Fruit fly (Drosophila melanogaster) whole organism, embryonic: ENCODE results near the gene Wdr59.

ENCODE experiments used
- Abd-B ChIP-seq: fragments of 200-800 bp; sonication (Bioruptor generic); optimal IDR thresholded peaks from 2 replicates; lab custom pipeline; 2018; ENCODE audit warnings: missing biosample characterization, mild to moderate bottlenecking, missing genetic modification characterization, moderate library complexity
- Ada2b ChIP-seq: fragments of 200-800 bp; sonication (Bioruptor generic); IDR thresholded peaks from 2 replicates; pipeline ENCODE4 v1.3.6; 2022; ENCODE audit warnings: missing biosample characterization, missing genetic modification characterization
- CG1024 ChIP-seq: fragments of 200-800 bp; sonication (Bioruptor generic); IDR thresholded peaks from 2 replicates; pipeline ENCODE4 v1.3.6; 2022; ENCODE audit warnings: missing biosample characterization, missing genetic modification characterization
- CG10431 ChIP-seq: fragments of 200-800 bp; sonication (Bioruptor generic); optimal IDR thresholded peaks from 3 replicates; lab custom pipeline; 2018; ENCODE audit warnings: missing biosample characterization, mild to moderate bottlenecking, missing genetic modification characterization
- CG10654 ChIP-seq: fragments of 200-800 bp; sonication (Bioruptor generic); optimal IDR thresholded peaks from 2 replicates; lab custom pipeline; 2016; ENCODE audit warnings: missing biosample characterization, missing genetic modification characterization
- CG11560 ChIP-seq: fragments of 200-800 bp; sonication (Bioruptor generic); IDR thresholded peaks from 3 replicates; pipeline ENCODE4 v1.3.6; 2022; ENCODE audit warnings: missing biosample characterization, missing genetic modification characterization
- CG11695 ChIP-seq: fragments of 200-800 bp; sonication (Bioruptor generic); IDR thresholded peaks from 3 replicates; pipeline ENCODE4 v1.3.6; 2022; ENCODE audit warnings: missing biosample characterization, missing genetic modification characterization
- CG12299 ChIP-seq: fragments of 200-800 bp; sonication (Bioruptor generic); optimal IDR thresholded peaks from 2 replicates; lab custom pipeline; 2018; ENCODE audit warnings: missing biosample characterization, mild to moderate bottlenecking, missing genetic modification characterization
- CG13424 ChIP-seq: fragments of 200-800 bp; sonication (Bioruptor generic); optimal IDR thresholded peaks from 2 replicates; lab custom pipeline; 2019; ENCODE audit warnings: missing biosample characterization, mild to moderate bottlenecking, missing genetic modification characterization, moderate library complexity
- CG14965 ChIP-seq: fragments of 200-800 bp; sonication (Bioruptor generic); optimal IDR thresholded peaks from 2 replicates; lab custom pipeline; 2016; ENCODE audit warnings: missing biosample characterization, missing genetic modification characterization, borderline replicate concordance
- CG16779 ChIP-seq: fragments of 200-800 bp; sonication (Bioruptor generic); IDR thresholded peaks from 2 replicates; pipeline ENCODE4 v1.3.6; 2022; ENCODE audit warnings: missing biosample characterization, missing genetic modification characterization
- CG18262 ChIP-seq: fragments of 200-800 bp; optimal IDR thresholded peaks from 3 replicates; lab custom pipeline; 2019; ENCODE audit warnings: missing biosample characterization, mild to moderate bottlenecking, missing genetic modification characterization, moderate library complexity
- CG30431 ChIP-seq: fragments of 200-800 bp; sonication (Bioruptor generic); optimal IDR thresholded peaks from 2 replicates; lab custom pipeline; 2017; ENCODE audit warnings: missing biosample characterization, missing genetic modification characterization
- CG5953 ChIP-seq: fragments of 200-800 bp; sonication (Bioruptor generic); IDR thresholded peaks from 2 replicates; pipeline ENCODE4 v1.3.6; 2022; ENCODE audit warnings: missing biosample characterization, missing genetic modification characterization
- CG7271 ChIP-seq: fragments of 200-800 bp; sonication (Bioruptor generic); optimal IDR thresholded peaks from 2 replicates; lab custom pipeline; 2018; ENCODE audit warnings: missing biosample characterization, mild to moderate bottlenecking, missing genetic modification characterization, moderate library complexity
- CG7928 ChIP-seq: fragments of 200-800 bp; sonication (Bioruptor generic); optimal IDR thresholded peaks from 2 replicates; lab custom pipeline; 2017; ENCODE audit warnings: missing biosample characterization, mild to moderate bottlenecking, missing genetic modification characterization
- CG9609 ChIP-seq: fragments of 200-800 bp; sonication (Bioruptor generic); optimal IDR thresholded peaks from 3 replicates; lab custom pipeline; 2016; ENCODE audit warnings: missing biosample characterization, missing genetic modification characterization
- D19A ChIP-seq: fragments of 200-800 bp; optimal IDR thresholded peaks from 3 replicates; lab custom pipeline; 2019; ENCODE audit warnings: missing biosample characterization, mild to moderate bottlenecking, missing genetic modification characterization, moderate library complexity
- Dad ChIP-seq: fragments of 200-800 bp; sonication (Bioruptor generic); optimal IDR thresholded peaks from 3 replicates; lab custom pipeline; 2016; ENCODE audit warnings: missing biosample characterization, missing genetic modification characterization
- Deaf1 ChIP-seq: fragments of 200-800 bp; optimal IDR thresholded peaks from 3 replicates; lab custom pipeline; 2019; ENCODE audit warnings: missing biosample characterization, mild to moderate bottlenecking, missing genetic modification characterization, moderate library complexity
- Dek ChIP-seq: fragments of 200-800 bp; sonication (Bioruptor generic); optimal IDR thresholded peaks from 3 replicates; lab custom pipeline; 2019; ENCODE audit warnings: missing biosample characterization, mild to moderate bottlenecking, missing genetic modification characterization, moderate library complexity
- Dp ChIP-seq: fragments of 200-800 bp; sonication (Bioruptor generic); optimal IDR thresholded peaks from 2 replicates; lab custom pipeline; 2018; ENCODE audit warnings: missing biosample characterization, mild to moderate bottlenecking, missing genetic modification characterization, moderate library complexity
- Gsc ChIP-seq: fragments of 200-800 bp; sonication (Bioruptor generic); IDR thresholded peaks from 2 replicates; pipeline ENCODE4 v1.3.6; 2022; ENCODE audit warnings: missing biosample characterization, missing genetic modification characterization
- Gug ChIP-seq: fragments of 200-800 bp; sonication (Bioruptor generic); IDR thresholded peaks from 4 replicates; pipeline ENCODE4 v1.3.6; 2022; ENCODE audit warnings: missing biosample characterization, missing genetic modification characterization
- Kr ChIP-seq: fragments of 200-800 bp; sonication (Bioruptor generic); optimal IDR thresholded peaks from 2 replicates; lab custom pipeline; 2017; ENCODE audit warnings: missing biosample characterization, mild to moderate bottlenecking, missing genetic modification characterization
- Myb ChIP-seq: fragments of 200-800 bp; sonication (Bioruptor generic); optimal IDR thresholded peaks from 2 replicates; lab custom pipeline; 2016; ENCODE audit warnings: missing biosample characterization, missing genetic modification characterization
- Nf-YC ChIP-seq: fragments of 200-800 bp; optimal IDR thresholded peaks from 3 replicates; lab custom pipeline; 2019; ENCODE audit warnings: missing biosample characterization, mild to moderate bottlenecking, missing genetic modification characterization, moderate library complexity
- Opbp ChIP-seq: fragments of 200-800 bp; sonication (Bioruptor generic); IDR thresholded peaks from 3 replicates; pipeline ENCODE4 v1.3.6; 2022; ENCODE audit warnings: missing biosample characterization, missing genetic modification characterization; ENCODE audit not compliant: partially characterized antibody
- Ptx1 ChIP-seq: fragments of 200-800 bp; sonication (Bioruptor generic); IDR thresholded peaks from 2 replicates; pipeline ENCODE4 v1.3.6; 2022; ENCODE audit warnings: missing biosample characterization, missing genetic modification characterization
- Ssrp ChIP-seq: fragments of 200-800 bp; sonication (Bioruptor generic); optimal IDR thresholded peaks from 2 replicates; lab custom pipeline; 2018; ENCODE audit warnings: missing biosample characterization, mild to moderate bottlenecking, missing genetic modification characterization, moderate library complexity
- Trl ChIP-seq, 3 experiments: fragments of >200 bp in 2 of 3; fragments of 200-800 bp in 1 of 3; sonication (Bioruptor generic) in 1 of 3; optimal IDR thresholded peaks; 2 replicates in 1 of 3; 3 replicates in 2 of 3; lab custom pipeline; 2016 to 2017; ENCODE audit warnings: missing biosample characterization in 1 of 3, missing genetic modification characterization in 1 of 3
- al ChIP-seq: fragments of 200-800 bp; sonication (Bioruptor generic); IDR thresholded peaks from 2 replicates; pipeline ENCODE4 v1.3.6; 2022; ENCODE audit warnings: missing biosample characterization, missing genetic modification characterization
- az2 ChIP-seq: fragments of 200-800 bp; sonication (Bioruptor generic); optimal IDR thresholded peaks from 3 replicates; lab custom pipeline; 2016; ENCODE audit warnings: missing biosample characterization, missing genetic modification characterization
- bcd ChIP-seq: fragments of 200-800 bp; sonication (Bioruptor generic); optimal IDR thresholded peaks from 2 replicates; lab custom pipeline; 2017; ENCODE audit warnings: missing biosample characterization, mild to moderate bottlenecking, missing genetic modification characterization
- cad ChIP-seq: fragments of >200 bp; optimal IDR thresholded peaks from 2 replicates; lab custom pipeline; 2017; ENCODE audit warnings: missing biosample characterization, missing genetic modification characterization
- cas ChIP-seq: fragments of 200-800 bp; sonication (Bioruptor generic); IDR thresholded peaks from 2 replicates; pipeline ENCODE4 v1.3.6; 2022; ENCODE audit warnings: missing biosample characterization, missing genetic modification characterization
- chif ChIP-seq, 2 experiments: fragments of 200-800 bp; sonication (Bioruptor generic); optimal IDR thresholded peaks; 3 replicates each; lab custom pipeline; 2016; ENCODE audit warnings: missing biosample characterization in 2 of 2, missing genetic modification characterization in 2 of 2
- chn ChIP-seq: fragments of 200-800 bp; sonication (Bioruptor generic); optimal IDR thresholded peaks from 2 replicates; lab custom pipeline; 2016; ENCODE audit warnings: missing biosample characterization, missing genetic modification characterization
- dm ChIP-seq: fragments of 200-800 bp; sonication (Bioruptor generic); optimal IDR thresholded peaks from 3 replicates; lab custom pipeline; 2016; ENCODE audit warnings: missing biosample characterization, missing genetic modification characterization
- emc ChIP-seq: fragments of 200-800 bp; sonication (Bioruptor generic); optimal IDR thresholded peaks from 2 replicates; lab custom pipeline; 2016; ENCODE audit warnings: missing biosample characterization, missing genetic modification characterization
- en ChIP-seq: fragments of 200-800 bp; sonication (Bioruptor generic); optimal IDR thresholded peaks from 2 replicates; lab custom pipeline; 2016; ENCODE audit warnings: missing biosample characterization, missing genetic modification characterization
- ewg ChIP-seq: fragments of 200-800 bp; sonication (Bioruptor generic); optimal IDR thresholded peaks from 3 replicates; lab custom pipeline; 2017; ENCODE audit warnings: mild to moderate bottlenecking, missing biosample characterization, missing genetic modification reagents, missing genetic modification characterization
- gcm ChIP-seq: fragments of 200-800 bp; sonication (Bioruptor generic); optimal IDR thresholded peaks from 2 replicates; lab custom pipeline; 2019; ENCODE audit warnings: missing biosample characterization, mild to moderate bottlenecking, missing genetic modification characterization, moderate library complexity
- gfzf ChIP-seq: fragments of 200-800 bp; sonication (Bioruptor generic); optimal IDR thresholded peaks from 2 replicates; lab custom pipeline; 2016; ENCODE audit warnings: missing biosample characterization, mild to moderate bottlenecking, missing genetic modification characterization, moderate library complexity
- gt ChIP-seq: fragments of 200-800 bp; sonication (Bioruptor generic); IDR thresholded peaks from 2 replicates; pipeline ENCODE4 v1.3.6; 2022; ENCODE audit warnings: missing biosample characterization, missing genetic modification characterization
- lbe ChIP-seq: fragments of 200-800 bp; sonication (Bioruptor generic); optimal IDR thresholded peaks from 2 replicates; lab custom pipeline; 2016; ENCODE audit warnings: missing biosample characterization, mild to moderate bottlenecking, missing genetic modification characterization
- maf-S ChIP-seq: fragments of 200-800 bp; sonication (Bioruptor generic); optimal IDR thresholded peaks from 2 replicates; lab custom pipeline; 2016; ENCODE audit warnings: missing biosample characterization, missing genetic modification characterization
- row ChIP-seq: fragments of 200-800 bp; sonication (Bioruptor generic); IDR thresholded peaks from 3 replicates; pipeline ENCODE4 v1.3.6; 2022; ENCODE audit warnings: missing biosample characterization, missing genetic modification characterization
- trem ChIP-seq: fragments of 200-800 bp; optimal IDR thresholded peaks from 3 replicates; lab custom pipeline; 2019; ENCODE audit warnings: missing biosample characterization, mild to moderate bottlenecking, missing genetic modification characterization, moderate library complexity
- tx ChIP-seq: fragments of 200-800 bp; sonication (Bioruptor generic); optimal IDR thresholded peaks from 2 replicates; lab custom pipeline; 2016; ENCODE audit warnings: missing biosample characterization, missing genetic modification characterization

Wdr59 gene

DNA sequence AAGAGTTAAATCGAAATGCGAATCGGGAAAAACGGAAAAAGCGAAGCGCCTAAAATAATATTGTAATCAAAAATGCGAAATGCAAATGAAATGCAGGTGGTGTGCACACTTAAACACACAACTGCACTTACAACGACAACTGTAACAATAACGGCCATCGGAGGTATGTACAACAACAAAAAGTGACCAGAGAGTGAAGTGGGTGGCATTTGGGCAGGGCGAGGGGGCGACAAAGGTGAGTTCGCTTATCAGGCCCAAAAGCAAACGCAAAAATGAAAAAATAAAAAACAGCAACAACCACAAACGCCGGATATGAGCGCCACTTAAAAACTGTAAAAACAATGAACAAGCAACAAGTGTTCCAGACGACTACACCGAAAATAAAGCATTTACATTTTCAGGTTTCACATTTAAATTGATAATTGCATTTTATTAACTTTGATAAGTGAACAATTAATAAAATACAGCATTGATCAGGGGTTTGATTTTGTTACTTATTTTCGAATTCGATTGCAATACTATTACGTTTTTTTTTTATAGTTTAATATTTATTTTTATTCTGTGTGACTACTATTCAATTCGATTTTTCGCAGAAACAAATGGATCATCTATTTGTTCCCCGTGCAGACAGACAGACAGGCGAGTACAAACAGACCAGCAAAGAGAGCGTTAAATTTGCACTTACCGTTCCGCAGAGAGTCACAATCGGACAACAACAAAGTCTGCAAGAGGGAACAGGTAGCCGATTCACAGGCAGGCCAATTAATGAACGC lies 26.0 kb upstream of the Wdr59 start (continued):
- TF ChIP-seq gcm (no peak), Dad (GFP tag; lab: Kevin White, UChicago) (no peak), CG9609 (no peak), chn (GFP tag; lab: Kevin White, UChicago) (no peak), CG7928 (GFP tag; lab: Kevin White, UChicago) (no peak), Abd-B (GFP tag; lab: Kevin White, UChicago) (no peak), CG14965 (GFP tag; lab: Kevin White, UChicago) (no peak), CG16779 (GFP tag; lab: Robert Waterston, UW) (no peak), CG5953 (GFP tag; lab: Robert Waterston, UW) (no peak), Nf-YC (tag; lab: Kevin White, UChicago) (no peak), Dp (no peak), Trl (optimal IDR thresholded peaks at IDR 0.05; lab: Kevin White, UChicago) (no peak), Trl (GFP tag; optimal IDR thresholded peaks at IDR 0.05; lab: Kevin White, UChicago) (no peak), dm (GFP tag; lab: Kevin White, UChicago) (no peak), gt (no peak), en (GFP tag; lab: Kevin White, UChicago) (no peak), Ptx1 (GFP tag; lab: Robert Waterston, UW) (peak; percentile 58), CG11560 (tag; lab: Robert Waterston, UW) (no peak), maf-S (no peak), gfzf (no peak), CG11695 (GFP tag; lab: Robert Waterston, UW) (peak; percentile 53; the same call in 1 of the 3 replicates), cas (GFP tag; lab: Robert Waterston, UW) (no peak), Dek (tag; lab: Kevin White, UChicago) (peak; percentile 50), lbe (GFP tag; lab: Kevin White, UChicago) (peak; percentile 8), ewg (no peak), al (GFP tag; lab: Robert Waterston, UW) (peak; percentile 17; the same call in 1 of the 2 replicates), bcd (GFP tag; lab: Kevin White, UChicago) (no peak), CG1024 (GFP tag; lab: Robert Waterston, UW) (no peak), row (GFP tag; lab: Robert Waterston, UW) (peak; percentile 68), Deaf1 (tag; lab: Kevin White, UChicago) (no peak), Gug (GFP tag; lab: Robert Waterston, UW) (no peak), CG30431 (GFP tag; lab: Kevin White, UChicago) (no peak), CG13424 (tag; lab: Kevin White, UChicago) (peak; percentile 5), Gsc (GFP tag; lab: Robert Waterston, UW) (no peak), Ada2b (GFP tag; lab: Robert Waterston, UW) (0 out of 2 replicates have a peak, but pooled peaks have one; percentile 4), tx (GFP tag; lab: Kevin White, UChicago) (no peak), Ssrp (tag; lab: Kevin White, UChicago) (no peak), trem (tag; lab: Kevin White, UChicago) (no peak), az2 (no peak), CG10431 (GFP tag; lab: Kevin White, UChicago) (no peak), CG7271 (tag; lab: Kevin White, UChicago) (no peak), Opbp (no peak), emc (no peak), CG12299 (no peak), Myb (GFP tag; lab: Kevin White, UChicago) (no peak), chif (GFP tag; optimal IDR thresholded peaks at IDR 0.05; lab: Kevin White, UChicago) (no peak), Kr (no peak), CG18262 (no peak), cad (GFP tag; lab: Kevin White, UChicago) (no peak), D19A (tag; lab: Kevin White, UChicago) (no peak), CG10654 (GFP tag; lab: Kevin White, UChicago) (no peak)
